Fruit fly (Drosophila melanogaster) whole organism, prepupa: ENCODE measurements around the gene CG43925.

ENCODE experiments used
- CG10631 ChIP-seq: fragments of 200-800 bp; sonication (Bioruptor generic); optimal IDR thresholded peaks from 2 replicates; lab custom pipeline; 2016; ENCODE audit warnings: missing biosample characterization, missing genetic modification characterization
- CG10669 ChIP-seq: fragments of 200-800 bp; sonication (Bioruptor generic); optimal IDR thresholded peaks from 3 replicates; lab custom pipeline; 2018; ENCODE audit warnings: missing biosample characterization, mild to moderate bottlenecking, missing genetic modification characterization, moderate library complexity
- CG11294 ChIP-seq: fragments of 200-800 bp; sonication (Bioruptor generic); IDR thresholded peaks from 2 replicates; pipeline ENCODE4 v1.3.6; 2022; ENCODE audit warnings: missing biosample characterization, missing genetic modification characterization
- CG11762 ChIP-seq: fragments of 200-800 bp; sonication (Bioruptor generic); optimal IDR thresholded peaks from 3 replicates; lab custom pipeline; 2016; ENCODE audit warnings: missing biosample characterization, missing genetic modification characterization; ENCODE audit not compliant: insufficient read depth
- CG11902 ChIP-seq: fragments of 200-800 bp; sonication (Bioruptor generic); optimal IDR thresholded peaks from 3 replicates; lab custom pipeline; 2016; ENCODE audit warnings: missing biosample characterization, missing genetic modification characterization
- CG15336 ChIP-seq: fragments of 200-800 bp; sonication (Bioruptor generic); IDR thresholded peaks from 2 replicates; pipeline ENCODE4 v1.3.6; 2022; ENCODE audit warnings: missing biosample characterization, missing genetic modification characterization
- CG1621 ChIP-seq: fragments of 200-800 bp; sonication (Bioruptor generic); optimal IDR thresholded peaks from 3 replicates; lab custom pipeline; 2018; ENCODE audit warnings: missing biosample characterization, mild to moderate bottlenecking, missing genetic modification characterization
- CG16779 ChIP-seq: fragments of 200-800 bp; sonication (Bioruptor generic); optimal IDR thresholded peaks from 3 replicates; lab custom pipeline; 2017; ENCODE audit warnings: missing biosample characterization, mild to moderate bottlenecking, missing genetic modification characterization
- CG3032 ChIP-seq: fragments of 200-800 bp; optimal IDR thresholded peaks from 2 replicates; lab custom pipeline; 2019; ENCODE audit warnings: missing biosample characterization, mild to moderate bottlenecking, missing genetic modification characterization, moderate library complexity
- CG31627 ChIP-seq: fragments of 200-800 bp; sonication (Bioruptor generic); optimal IDR thresholded peaks from 3 replicates; lab custom pipeline; 2016; ENCODE audit warnings: missing biosample characterization, missing genetic modification characterization
- CG32006 ChIP-seq: fragments of 200-800 bp; sonication (Bioruptor generic); optimal IDR thresholded peaks from 3 replicates; lab custom pipeline; 2017; ENCODE audit warnings: missing biosample characterization, mild to moderate bottlenecking, missing genetic modification characterization
- CG34406 ChIP-seq: fragments of 200-800 bp; sonication (Bioruptor generic); optimal IDR thresholded peaks from 3 replicates; lab custom pipeline; 2016; ENCODE audit warnings: missing biosample characterization, missing genetic modification characterization
- CG3919 ChIP-seq: fragments of 200-800 bp; sonication (Bioruptor generic); optimal IDR thresholded peaks from 3 replicates; lab custom pipeline; 2016; ENCODE audit warnings: missing biosample characterization, missing genetic modification characterization
- CG4318 ChIP-seq: fragments of 200-800 bp; sonication (Bioruptor generic); optimal IDR thresholded peaks from 3 replicates; lab custom pipeline; 2017; ENCODE audit warnings: missing biosample characterization, mild to moderate bottlenecking, missing genetic modification characterization
- CG6276 ChIP-seq: fragments of 200-800 bp; sonication (Bioruptor generic); optimal IDR thresholded peaks from 2 replicates; lab custom pipeline; 2017; ENCODE audit warnings: missing biosample characterization, mild to moderate bottlenecking, missing genetic modification characterization
- CG6792 ChIP-seq: fragments of 200-800 bp; sonication (Bioruptor generic); optimal IDR thresholded peaks from 3 replicates; lab custom pipeline; 2016; ENCODE audit warnings: missing biosample characterization, missing genetic modification characterization
- CG6808 ChIP-seq: fragments of 200-800 bp; sonication (Bioruptor generic); optimal IDR thresholded peaks from 3 replicates; lab custom pipeline; 2017; ENCODE audit warnings: missing biosample characterization, missing genetic modification characterization, mild to moderate bottlenecking, moderate library complexity, missing genetic modification reagents
- CG8119 ChIP-seq: fragments of 200-800 bp; sonication (Bioruptor generic); IDR thresholded peaks from 3 replicates; pipeline ENCODE4 v1.3.6; 2022; ENCODE audit warnings: missing biosample characterization, missing genetic modification characterization
- CG8319 ChIP-seq: fragments of 200-800 bp; sonication (Bioruptor generic); optimal IDR thresholded peaks from 3 replicates; lab custom pipeline; 2016; ENCODE audit warnings: missing biosample characterization, missing genetic modification characterization
- CG9139 ChIP-seq: fragments of 200-800 bp; sonication (Bioruptor generic); optimal IDR thresholded peaks from 3 replicates; lab custom pipeline; 2017; ENCODE audit warnings: missing biosample characterization, mild to moderate bottlenecking, missing genetic modification characterization
- Eip75B ChIP-seq: fragments of 200-800 bp; sonication (Bioruptor generic); optimal IDR thresholded peaks from 3 replicates; lab custom pipeline; 2016; ENCODE audit warnings: missing biosample characterization, missing genetic modification characterization
- Eip78C ChIP-seq: fragments of 200-800 bp; sonication (Bioruptor generic); peaks from one replicate; lab custom pipeline; 2016; ENCODE audit warnings: missing biosample characterization, missing genetic modification characterization
- Eip93F ChIP-seq: fragments of 200-800 bp; sonication (Bioruptor generic); optimal IDR thresholded peaks from 2 replicates; lab custom pipeline; 2016; ENCODE audit warnings: missing biosample characterization, mild to moderate bottlenecking, missing genetic modification characterization
- Ets21C ChIP-seq: fragments of 200-800 bp; sonication (Bioruptor generic); optimal IDR thresholded peaks from 3 replicates; lab custom pipeline; 2016; ENCODE audit warnings: missing biosample characterization, missing genetic modification characterization
- Ets96B ChIP-seq: fragments of 200-800 bp; optimal IDR thresholded peaks from 2 replicates; lab custom pipeline; 2019; ENCODE audit warnings: missing biosample characterization, mild to moderate bottlenecking, missing genetic modification characterization, moderate library complexity
- Gug ChIP-seq: fragments of 200-800 bp; sonication (Bioruptor generic); IDR thresholded peaks from 2 replicates; pipeline ENCODE4 v1.3.6; 2022; ENCODE audit warnings: missing biosample characterization, missing genetic modification characterization
- Hr38 ChIP-seq: sonication (Bioruptor generic); optimal IDR thresholded peaks from 2 replicates; lab custom pipeline; 2016; ENCODE audit warnings: missing biosample characterization, missing genetic modification characterization
- Hr4 ChIP-seq: fragments of 200-800 bp; sonication (Bioruptor generic); optimal IDR thresholded peaks from 3 replicates; lab custom pipeline; 2016; ENCODE audit warnings: missing biosample characterization, missing genetic modification characterization
- Met ChIP-seq: fragments of 200-800 bp; sonication (Bioruptor generic); optimal IDR thresholded peaks from 3 replicates; lab custom pipeline; 2016; ENCODE audit warnings: missing biosample characterization, missing genetic modification characterization
- Sox102F ChIP-seq: fragments of 200-800 bp; sonication (Bioruptor generic); optimal IDR thresholded peaks from 2 replicates; lab custom pipeline; 2016; ENCODE audit warnings: missing biosample characterization, mild to moderate bottlenecking, missing genetic modification characterization
- Sox14 ChIP-seq: fragments of 200-800 bp; sonication (Bioruptor generic); optimal IDR thresholded peaks from 3 replicates; lab custom pipeline; 2016; ENCODE audit warnings: missing biosample characterization, missing genetic modification characterization
- Sox15 ChIP-seq: fragments of 200-800 bp; sonication (Bioruptor generic); optimal IDR thresholded peaks from 3 replicates; lab custom pipeline; 2016; ENCODE audit warnings: missing biosample characterization, missing genetic modification characterization
- acj6 ChIP-seq: fragments of 200-800 bp; sonication (Bioruptor generic); optimal IDR thresholded peaks from 3 replicates; lab custom pipeline; 2016; ENCODE audit warnings: missing biosample characterization, missing genetic modification characterization
- dsx ChIP-seq: fragments of 200-800 bp; optimal IDR thresholded peaks from 3 replicates; lab custom pipeline; 2019; ENCODE audit warnings: missing biosample characterization, mild to moderate bottlenecking, missing genetic modification characterization, moderate library complexity; ENCODE audit not compliant: poor library complexity, severe bottlenecking
- eg ChIP-seq: fragments of 200-800 bp; sonication (Bioruptor generic); IDR thresholded peaks from 3 replicates; pipeline ENCODE4 v1.3.6; 2022; ENCODE audit warnings: missing biosample characterization, missing genetic modification characterization
- fd59A ChIP-seq: fragments of 200-800 bp; sonication (Bioruptor generic); optimal IDR thresholded peaks from 2 replicates; lab custom pipeline; 2017; ENCODE audit warnings: missing biosample characterization, mild to moderate bottlenecking, missing genetic modification characterization, missing genetic modification reagents
- fd85E ChIP-seq: fragments of 200-800 bp; sonication (Bioruptor generic); optimal IDR thresholded peaks from 3 replicates; lab custom pipeline; 2016; ENCODE audit warnings: missing biosample characterization, missing genetic modification characterization
- lz ChIP-seq: fragments of 200-800 bp; sonication (Bioruptor generic); optimal IDR thresholded peaks from 3 replicates; lab custom pipeline; 2016; ENCODE audit warnings: missing biosample characterization, missing genetic modification characterization
- net ChIP-seq: fragments of 200-800 bp; sonication (Bioruptor generic); optimal IDR thresholded peaks from 3 replicates; lab custom pipeline; 2016; ENCODE audit warnings: missing biosample characterization, missing genetic modification characterization
- pdm3 ChIP-seq: fragments of 200-800 bp; sonication (Bioruptor generic); optimal IDR thresholded peaks from 3 replicates; lab custom pipeline; 2016; ENCODE audit warnings: missing biosample characterization, missing genetic modification characterization
- salr ChIP-seq, 2 experiments: fragments of 200-800 bp; sonication (Bioruptor generic); optimal IDR thresholded peaks; 3 replicates each; lab custom pipeline; 2016 to 2018; ENCODE audit warnings: missing biosample characterization in 2 of 2, missing genetic modification characterization in 2 of 2, mild to moderate bottlenecking in 1 of 2
- spab ChIP-seq: fragments of 200-800 bp; sonication (Bioruptor generic); optimal IDR thresholded peaks from 2 replicates; lab custom pipeline; 2017; ENCODE audit warnings: missing biosample characterization, mild to moderate bottlenecking, missing genetic modification characterization, missing genetic modification reagents
- topi ChIP-seq: fragments of 200-800 bp; sonication (Bioruptor generic); optimal IDR thresholded peaks from 3 replicates; lab custom pipeline; 2016; ENCODE audit warnings: missing biosample characterization, missing genetic modification characterization

The CG43925 gene

dm6 chr2L:13157903-13158302 lies 18.3 kb upstream of the CG43925 start (continued):
- TF ChIP-seq Sox14 (no peak), fd59A (GFP tag; lab: Kevin White, UChicago) (no peak), CG10631 (GFP tag; lab: Kevin White, UChicago) (no peak), pdm3 (no peak), Ets96B (tag; lab: Kevin White, UChicago) (no peak), Sox15 (GFP tag; lab: Kevin White, UChicago) (no peak), CG34406 (peak; percentile 16), salr (GFP tag; optimal IDR thresholded peaks at IDR 0.05; lab: Kevin White, UChicago) (no peak), Eip75B (no peak), CG10669 (GFP tag; lab: Kevin White, UChicago) (no peak), CG11294 (GFP tag; lab: Robert Waterston, UW) (no peak), Gug (GFP tag; lab: Robert Waterston, UW) (no peak), CG3032 (tag; lab: Kevin White, UChicago) (no peak), CG6808 (peak; percentile 15), CG16779 (tag; lab: Kevin White, UChicago) (no peak), CG11902 (no peak), lz (peak; percentile 2), net (GFP tag; lab: Kevin White, UChicago) (peak; percentile 6), Hr4 (GFP tag; lab: Kevin White, UChicago) (no peak), eg (GFP tag; lab: Robert Waterston, UW) (peak; percentile 18; the same call in 1 of the 3 replicates), CG31627 (GFP tag; lab: Kevin White, UChicago) (no peak), Eip93F (GFP tag; lab: Kevin White, UChicago) (no peak), topi (peak; percentile 34), dsx (no peak), CG6276 (no peak), Ets21C (GFP tag; lab: Kevin White, UChicago) (no peak), CG4318 (GFP tag; lab: Kevin White, UChicago) (no peak), CG15336 (GFP tag; lab: Robert Waterston, UW) (no peak), CG11762 (GFP tag; lab: Kevin White, UChicago) (no peak), CG32006 (GFP tag; lab: Kevin White, UChicago) (no peak), CG6792 (GFP tag; lab: Kevin White, UChicago) (peak; percentile 5), CG1621 (tag; lab: Kevin White, UChicago) (no peak), Sox102F (GFP tag; lab: Kevin White, UChicago) (no peak), fd85E (no peak), Eip78C (GFP tag; lab: Kevin White, UChicago) (peak; percentile 87), acj6 (GFP tag; lab: Kevin White, UChicago) (no peak), Met (GFP tag; lab: Kevin White, UChicago) (peak; percentile 28)
- TF ChIP-seq, all 60 proteins: peak for 15

dm6 chr2L:13158510-13158909 lies 17.7 kb upstream of the CG43925 start, which contains the start of gene Pk34A:
Pk34A (plus strand) TSS chr2L:13158810.
- TF ChIP-seq CG11902 (no peak), CG9139 (GFP tag; lab: Kevin White, UChicago) (no peak)

- TF ChIP-seq CG34406 = no peak
- TF ChIP-seq CG6276 = no peak
- no peak for TF ChIP-seq Gug (GFP tag; lab: Robert Waterston, UW)
- TF ChIP-seq Eip93F (GFP tag; lab: Kevin White, UChicago) = no peak
- TF ChIP-seq eg (GFP tag; lab: Robert Waterston, UW) = no peak
- no peak for TF ChIP-seq CG8319 (GFP tag; lab: Kevin White, UChicago)
- no peak for TF ChIP-seq salr (GFP tag; optimal IDR thresholded peaks at IDR 0.05; lab: Kevin White, UChicago)
- no peak for TF ChIP-seq spab (GFP tag; lab: Kevin White, UChicago)
- TF ChIP-seq topi = no peak
- TF ChIP-seq acj6 (GFP tag; lab: Kevin White, UChicago) = no peak
- TF ChIP-seq Ets21C (GFP tag; lab: Kevin White, UChicago) = no peak
- TF ChIP-seq CG8119 (GFP tag; lab: Robert Waterston, UW) = no peak
- TF ChIP-seq CG3919 (GFP tag; lab: Kevin White, UChicago) = no peak
- no peak for TF ChIP-seq CG10631 (GFP tag; lab: Kevin White, UChicago)
- no peak for TF ChIP-seq Hr4 (GFP tag; lab: Kevin White, UChicago)
- TF ChIP-seq CG10669 (GFP tag; lab: Kevin White, UChicago) = no peak
- TF ChIP-seq Eip75B = no peak
- no peak for TF ChIP-seq Hr38
- TF ChIP-seq CG1621 (tag; lab: Kevin White, UChicago) = no peak
- TF ChIP-seq, all 60 proteins: peak for 0
Observed at dm6 chr2L:13160227-13160626, 16.0 kb upstream of the CG43925 start, which contains the start of gene kmg. kmg (plus strand) TSS chr2L:13160527.
